Fruit fly (Drosophila melanogaster) whole organism, embryonic: ENCODE results near the gene CG13928.
A peak's percentile ranks its signal among the peaks of the same experiment; 100 is the strongest.

Experiments
- CG11085 ChIP-seq: fragments of 200-800 bp; sonication (Bioruptor generic); IDR thresholded peaks from 2 replicates; pipeline ENCODE4 v1.3.6; 2022; ENCODE audit warnings: missing biosample characterization, missing genetic modification characterization
- CG11456 ChIP-seq: fragments of 200-800 bp; sonication (Bioruptor generic); IDR thresholded peaks from 3 replicates; pipeline ENCODE4 v1.3.6; 2022; ENCODE audit warnings: missing biosample characterization, missing genetic modification characterization
- CG12219 ChIP-seq: fragments of 200-800 bp; sonication (Bioruptor generic); optimal IDR thresholded peaks from 3 replicates; lab custom pipeline; 2018; ENCODE audit warnings: missing biosample characterization, mild to moderate bottlenecking, missing genetic modification characterization
- CG14667 ChIP-seq: fragments of 200-800 bp; sonication (Bioruptor generic); IDR thresholded peaks from 2 replicates; pipeline ENCODE4 v1.3.6; 2022; ENCODE audit warnings: missing biosample characterization, missing genetic modification characterization
- CG17359 ChIP-seq: fragments of 200-800 bp; sonication (Bioruptor generic); optimal IDR thresholded peaks from 3 replicates; lab custom pipeline; 2018; ENCODE audit warnings: missing biosample characterization, mild to moderate bottlenecking, missing genetic modification characterization, moderate library complexity
- CG18011 ChIP-seq: fragments of 200-800 bp; sonication (Bioruptor generic); optimal IDR thresholded peaks from 2 replicates; lab custom pipeline; 2017; ENCODE audit warnings: missing biosample characterization, missing genetic modification characterization, mild to moderate bottlenecking, moderate library complexity, missing genotype
- CG30403 ChIP-seq: fragments of 200-800 bp; sonication (Bioruptor generic); optimal IDR thresholded peaks from 3 replicates; lab custom pipeline; 2016; ENCODE audit warnings: missing biosample characterization, missing genetic modification characterization
- CG3065 ChIP-seq: fragments of 200-800 bp; sonication (Bioruptor generic); optimal IDR thresholded peaks from 2 replicates; lab custom pipeline; 2016; ENCODE audit warnings: missing biosample characterization, missing genetic modification characterization
- CG4404 ChIP-seq: fragments of 200-800 bp; sonication (Bioruptor generic); IDR thresholded peaks from 2 replicates; pipeline ENCODE4 v1.3.6; 2022; ENCODE audit warnings: missing biosample characterization, missing genetic modification characterization
- CG6654 ChIP-seq: fragments of 200-800 bp; sonication (Bioruptor generic); optimal IDR thresholded peaks from 2 replicates; lab custom pipeline; 2017; ENCODE audit warnings: missing biosample characterization, mild to moderate bottlenecking, missing genetic modification characterization
- CG6689 ChIP-seq: fragments of 200-800 bp; sonication (Bioruptor generic); IDR thresholded peaks from 2 replicates; pipeline ENCODE4 v1.3.6; 2022; ENCODE audit warnings: missing biosample characterization, missing genetic modification characterization
- CG7928 ChIP-seq: fragments of 200-800 bp; sonication (Bioruptor generic); optimal IDR thresholded peaks from 2 replicates; lab custom pipeline; 2017; ENCODE audit warnings: missing biosample characterization, mild to moderate bottlenecking, missing genetic modification characterization
- CG8765 ChIP-seq: fragments of 200-800 bp; sonication (Bioruptor generic); IDR thresholded peaks from 2 replicates; pipeline ENCODE4 v1.3.6; 2022; ENCODE audit warnings: missing biosample characterization, missing genetic modification characterization
- Chrac-16 ChIP-seq: fragments of 200-800 bp; sonication (Bioruptor generic); optimal IDR thresholded peaks from 3 replicates; lab custom pipeline; 2016; ENCODE audit warnings: missing biosample characterization, missing genetic modification characterization
- Dbx ChIP-seq: fragments of 200-800 bp; sonication (Bioruptor generic); IDR thresholded peaks from 3 replicates; pipeline ENCODE4 v1.3.6; 2022; ENCODE audit warnings: missing biosample characterization, missing genetic modification characterization
- Doc2 ChIP-seq: fragments of 200-800 bp; sonication (Bioruptor generic); IDR thresholded peaks from 2 replicates; pipeline ENCODE4 v1.3.6; 2022; ENCODE audit warnings: missing biosample characterization, missing genetic modification characterization
- Hey ChIP-seq: fragments of 200-800 bp; sonication (Bioruptor generic); optimal IDR thresholded peaks from 3 replicates; lab custom pipeline; 2018; ENCODE audit warnings: missing biosample characterization, mild to moderate bottlenecking, missing genetic modification characterization
- Hr3 ChIP-seq: fragments of 200-800 bp; sonication (Bioruptor generic); optimal IDR thresholded peaks from 3 replicates; lab custom pipeline; 2016; ENCODE audit warnings: missing biosample characterization, missing genetic modification characterization
- Hr78 ChIP-seq, 2 experiments: fragments of 200-800 bp in 1 of 2; fragments of >200 bp in 1 of 2; sonication (Bioruptor generic) in 1 of 2; optimal IDR thresholded peaks; 2 replicates each; lab custom pipeline; 2017 to 2019; ENCODE audit warnings: missing biosample characterization in 2 of 2, missing genetic modification characterization in 2 of 2, mild to moderate bottlenecking in 1 of 2, moderate library complexity in 1 of 2
- Hsf ChIP-seq: fragments of 200-800 bp; sonication (Bioruptor generic); optimal IDR thresholded peaks from 3 replicates; lab custom pipeline; 2016; ENCODE audit warnings: missing biosample characterization, missing genetic modification characterization
- NfI ChIP-seq: fragments of 200-800 bp; sonication (Bioruptor generic); optimal IDR thresholded peaks from 3 replicates; lab custom pipeline; 2018; ENCODE audit warnings: missing biosample characterization, mild to moderate bottlenecking, missing genetic modification characterization, moderate library complexity
- Stat92E ChIP-seq, 3 experiments: fragments of >200 bp in 2 of 3; fragments of 200-800 bp in 1 of 3; sonication (Bioruptor generic) in 1 of 3; optimal IDR thresholded peaks; 2 replicates each; lab custom pipeline; 2017 to 2019; ENCODE audit warnings: missing biosample characterization in 3 of 3, missing genetic modification characterization in 3 of 3, mild to moderate bottlenecking in 1 of 3, moderate library complexity in 1 of 3
- ap ChIP-seq: fragments of 200-800 bp; sonication (Bioruptor generic); IDR thresholded peaks from 2 replicates; pipeline ENCODE4 v1.3.6; 2022; ENCODE audit warnings: missing biosample characterization, missing genetic modification characterization
- az2 ChIP-seq: fragments of 200-800 bp; sonication (Bioruptor generic); optimal IDR thresholded peaks from 3 replicates; lab custom pipeline; 2016; ENCODE audit warnings: missing biosample characterization, missing genetic modification characterization
- btn ChIP-seq: fragments of 200-800 bp; sonication (Bioruptor generic); optimal IDR thresholded peaks from 2 replicates; lab custom pipeline; 2016; ENCODE audit warnings: missing biosample characterization, missing genetic modification characterization
- dmrt11E ChIP-seq: fragments of 200-800 bp; sonication (Bioruptor generic); optimal IDR thresholded peaks from 3 replicates; lab custom pipeline; 2018; ENCODE audit warnings: missing biosample characterization, mild to moderate bottlenecking, missing genetic modification characterization, moderate library complexity
- dmrt99B ChIP-seq: fragments of 200-800 bp; sonication (Bioruptor generic); optimal IDR thresholded peaks from 2 replicates; lab custom pipeline; 2018; ENCODE audit warnings: missing biosample characterization, mild to moderate bottlenecking, missing genetic modification characterization, moderate library complexity
- eyg ChIP-seq: fragments of 200-800 bp; sonication (Bioruptor generic); optimal IDR thresholded peaks from 3 replicates; lab custom pipeline; 2016; ENCODE audit warnings: missing biosample characterization, missing genetic modification characterization
- gcm ChIP-seq: fragments of 200-800 bp; sonication (Bioruptor generic); optimal IDR thresholded peaks from 2 replicates; lab custom pipeline; 2019; ENCODE audit warnings: missing biosample characterization, mild to moderate bottlenecking, missing genetic modification characterization, moderate library complexity
- grn ChIP-seq: fragments of 200-800 bp; sonication (Bioruptor generic); optimal IDR thresholded peaks from 3 replicates; lab custom pipeline; 2017; ENCODE audit warnings: missing biosample characterization, missing genetic modification characterization
- hbn ChIP-seq: fragments of 200-800 bp; sonication (Bioruptor generic); IDR thresholded peaks from 2 replicates; pipeline ENCODE4 v1.3.6; 2022; ENCODE audit warnings: missing biosample characterization, missing genetic modification characterization; ENCODE audit not compliant: partially characterized antibody
- her ChIP-seq: fragments of 200-800 bp; sonication (Bioruptor generic); optimal IDR thresholded peaks from 2 replicates; lab custom pipeline; 2016; ENCODE audit warnings: missing biosample characterization, missing genetic modification characterization
- insv ChIP-seq, 2 experiments: fragments of 200-800 bp; sonication (Bioruptor generic); optimal IDR thresholded peaks; 3 replicates each; lab custom pipeline; 2016 to 2018; ENCODE audit warnings: missing biosample characterization in 2 of 2, missing genetic modification characterization in 2 of 2
- jigr1 ChIP-seq: fragments of 200-800 bp; sonication (Bioruptor generic); IDR thresholded peaks from 3 replicates; pipeline ENCODE4 v1.3.6; 2022; ENCODE audit warnings: missing biosample characterization, missing genetic modification characterization
- ken ChIP-seq: fragments of 200-800 bp; sonication (Bioruptor generic); IDR thresholded peaks from 3 replicates; pipeline ENCODE4 v1.3.6; 2022; ENCODE audit warnings: missing biosample characterization, missing genetic modification characterization
- klu ChIP-seq: fragments of 200-800 bp; sonication (Bioruptor generic); IDR thresholded peaks from 2 replicates; pipeline ENCODE4 v1.3.6; 2022; ENCODE audit warnings: missing biosample characterization, missing genetic modification characterization
- lmd ChIP-seq: fragments of 200-800 bp; sonication (Bioruptor generic); IDR thresholded peaks from 2 replicates; pipeline ENCODE4 v1.3.6; 2022; ENCODE audit warnings: missing biosample characterization, missing genetic modification characterization
- nau ChIP-seq: fragments of 200-800 bp; sonication (Bioruptor generic); optimal IDR thresholded peaks from 3 replicates; lab custom pipeline; 2017; ENCODE audit warnings: missing biosample characterization, mild to moderate bottlenecking, missing genetic modification characterization, missing genetic modification reagents
- nerfin-1 ChIP-seq: fragments of 200-800 bp; sonication (Bioruptor generic); optimal IDR thresholded peaks from 3 replicates; lab custom pipeline; 2019; ENCODE audit warnings: missing biosample characterization, mild to moderate bottlenecking, missing genetic modification characterization, moderate library complexity
- org-1 ChIP-seq: fragments of 200-800 bp; sonication (Bioruptor generic); optimal IDR thresholded peaks from 2 replicates; lab custom pipeline; 2017; ENCODE audit warnings: missing biosample characterization, missing genetic modification characterization
- psq ChIP-seq: fragments of 200-800 bp; sonication (Bioruptor generic); optimal IDR thresholded peaks from 2 replicates; lab custom pipeline; 2017; ENCODE audit warnings: missing biosample characterization, missing genetic modification characterization
- salm ChIP-seq: fragments of 200-800 bp; sonication (Bioruptor generic); optimal IDR thresholded peaks from 2 replicates; lab custom pipeline; 2018; ENCODE audit warnings: missing biosample characterization, mild to moderate bottlenecking, missing genetic modification characterization
- sc ChIP-seq, 3 experiments: fragments of >200 bp in 2 of 3; fragments of 200-800 bp in 1 of 3; sonication (Bioruptor generic) in 1 of 3; optimal IDR thresholded peaks; 2 replicates in 2 of 3; 3 replicates in 1 of 3; lab custom pipeline; 2017; ENCODE audit warnings: mild to moderate bottlenecking in 1 of 3, missing biosample characterization in 1 of 3, missing genetic modification characterization in 1 of 3, missing genetic modification reagents in 1 of 3
- sd ChIP-seq: fragments of 200-800 bp; sonication (Bioruptor generic); optimal IDR thresholded peaks from 3 replicates; lab custom pipeline; 2018; ENCODE audit warnings: missing biosample characterization, mild to moderate bottlenecking, missing genetic modification characterization, moderate library complexity
- sens ChIP-seq: fragments of 200-800 bp; sonication (Bioruptor generic); peaks from one replicate; lab custom pipeline; 2016; ENCODE audit warnings: missing biosample characterization, missing genetic modification characterization
- slbo ChIP-seq: fragments of 200-800 bp; sonication (Bioruptor generic); IDR thresholded peaks from 2 replicates; pipeline ENCODE4 v1.3.6; 2022; ENCODE audit warnings: missing biosample characterization, missing genetic modification characterization
- sr ChIP-seq: fragments of 200-800 bp; sonication (Bioruptor generic); IDR thresholded peaks from 3 replicates; pipeline ENCODE4 v1.3.6; 2022; ENCODE audit warnings: missing biosample characterization, missing genetic modification characterization
- unpg ChIP-seq: fragments of 200-800 bp; sonication (Bioruptor generic); optimal IDR thresholded peaks from 3 replicates; lab custom pipeline; 2018; ENCODE audit warnings: missing biosample characterization, mild to moderate bottlenecking, missing genetic modification characterization, moderate library complexity
- usp ChIP-seq: fragments of >200 bp; optimal IDR thresholded peaks from 2 replicates; lab custom pipeline; 2017; ENCODE audit warnings: missing biosample characterization, missing genetic modification characterization

Gene CG13928

DNA sequence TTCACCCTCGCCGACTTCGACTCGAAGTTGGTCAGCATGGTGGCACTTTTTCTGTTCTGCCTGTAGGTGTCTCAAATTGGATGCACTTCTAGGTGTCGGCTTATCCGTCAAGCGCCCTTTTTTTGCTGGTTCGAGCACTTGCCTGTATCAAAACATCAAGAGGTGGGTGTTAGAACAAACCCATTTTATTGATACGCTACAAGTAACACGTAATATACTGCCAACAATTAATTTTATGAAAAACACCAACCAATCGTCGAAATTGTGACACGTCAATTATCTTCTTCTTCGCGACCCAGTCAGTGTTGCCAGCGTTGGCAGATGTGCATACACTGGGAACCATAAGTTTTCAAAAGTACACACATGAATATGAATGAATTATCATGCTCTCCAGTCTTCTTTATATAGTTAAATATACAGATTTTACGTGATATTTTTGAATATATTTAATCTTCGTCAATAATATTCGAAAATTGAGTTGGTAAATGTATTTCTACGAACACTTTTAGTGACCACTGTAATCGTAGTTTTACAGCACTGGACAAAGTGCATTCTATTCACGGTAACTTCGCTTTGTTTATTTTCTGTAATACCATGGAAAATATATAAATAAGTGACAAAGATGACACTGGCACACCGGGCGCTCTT is 16.9 kb upstream of the CG13928 start, which contains the start of the genes alphaCOP and CG13919 (continued):
- TF ChIP-seq CG12219 (GFP tag; lab: Kevin White, UChicago) = peak; percentile 91
- TF ChIP-seq Hr3 = peak; percentile 98
- TF ChIP-seq klu (GFP tag; lab: Robert Waterston, UW) = peak; percentile 89
- TF ChIP-seq CG6654 (GFP tag; lab: Kevin White, UChicago) = peak; percentile 69
- peak; percentile 96 for TF ChIP-seq dmrt99B
- peak; percentile 93 for TF ChIP-seq nerfin-1
- peak; percentile 64 for TF ChIP-seq CG7928 (GFP tag; lab: Kevin White, UChicago)
- TF ChIP-seq grn (GFP tag; lab: Kevin White, UChicago) = peak; percentile 85
- peak; percentile 98 for TF ChIP-seq ken (GFP tag; lab: Robert Waterston, UW)
- TF ChIP-seq CG17359 (tag; lab: Kevin White, UChicago) = peak; percentile 95
- peak; percentile 56; the same call in 2 of the 3 replicates for TF ChIP-seq sr (GFP tag; lab: Robert Waterston, UW)
- TF ChIP-seq CG4404 = peak; percentile 94
- no peak for TF ChIP-seq sc (optimal IDR thresholded peaks at IDR 0.05; lab: Kevin White, UChicago)
- TF ChIP-seq sc (GFP tag; optimal IDR thresholded peaks at IDR 0.05; lab: Kevin White, UChicago) = peak; percentile 95
- peak in 1 of 2 experiments; percentile 93 for TF ChIP-seq Hr78 (GFP tag; optimal IDR thresholded peaks at IDR 0.05; lab: Kevin White, UChicago)
- TF ChIP-seq ap (GFP tag; lab: Robert Waterston, UW) = peak; percentile 97
- TF ChIP-seq usp = no peak
- TF ChIP-seq CG18011 = peak; percentile 86
- TF ChIP-seq dmrt11E (tag; lab: Kevin White, UChicago) = peak; percentile 97
- TF ChIP-seq sens (GFP tag; lab: Kevin White, UChicago) = peak; percentile 99
- TF ChIP-seq CG11085 (GFP tag; lab: Robert Waterston, UW) = peak; percentile 96
- peak; percentile 69 for TF ChIP-seq her (GFP tag; lab: Kevin White, UChicago)
- TF ChIP-seq org-1 (GFP tag; lab: Kevin White, UChicago) = peak; percentile 91
- TF ChIP-seq NfI (GFP tag; lab: Kevin White, UChicago) = peak; percentile 96
- TF ChIP-seq Hey (tag; lab: Kevin White, UChicago) = peak; percentile 74
- 0 out of 2 replicates have a peak, but pooled peaks have one; percentile 18 for TF ChIP-seq hbn (GFP tag; lab: Robert Waterston, UW)
- TF ChIP-seq salm (tag; lab: Kevin White, UChicago) = peak; percentile 92
- TF ChIP-seq slbo (GFP tag; lab: Robert Waterston, UW) = peak; percentile 99
- TF ChIP-seq Dbx (GFP tag; lab: Robert Waterston, UW) = peak; percentile 93
- peak; percentile 56 for TF ChIP-seq btn (GFP tag; lab: Kevin White, UChicago)
- TF ChIP-seq CG30403 (GFP tag; lab: Kevin White, UChicago) = peak; percentile 98
- TF ChIP-seq lmd = peak; percentile 97
- peak; percentile 95 for TF ChIP-seq CG11456 (GFP tag; lab: Robert Waterston, UW)
- TF ChIP-seq Doc2 (GFP tag; lab: Robert Waterston, UW) = peak; percentile 77
- TF ChIP-seq jigr1 (GFP tag; lab: Robert Waterston, UW) = peak; percentile 83
- TF ChIP-seq psq (GFP tag; lab: Kevin White, UChicago) = peak; percentile 90
- peak; percentile 95 for TF ChIP-seq CG14667
- TF ChIP-seq sd = peak; percentile 88
- TF ChIP-seq unpg (GFP tag; lab: Kevin White, UChicago) = peak; percentile 98
- peak; percentile 83 for TF ChIP-seq eyg (GFP tag; lab: Kevin White, UChicago)
- peak; percentile 96 for TF ChIP-seq gcm (GFP tag; lab: Kevin White, UChicago)
- no peak for TF ChIP-seq nau (GFP tag; lab: Kevin White, UChicago)
- TF ChIP-seq CG8765 (GFP tag; lab: Robert Waterston, UW) = peak; percentile 94
- peak; percentile 98 for TF ChIP-seq Chrac-16 (GFP tag; lab: Kevin White, UChicago)
- peak in 1 of 2 experiments; percentile 65 for TF ChIP-seq insv (GFP tag; optimal IDR thresholded peaks at IDR 0.05; lab: Kevin White, UChicago)
- TF ChIP-seq Hsf (GFP tag; lab: Kevin White, UChicago) = peak; percentile 97
- TF ChIP-seq Stat92E (GFP tag; optimal IDR thresholded peaks at IDR 0.05; lab: Kevin White, UChicago) = peak in 1 of 3 experiments; percentile 98
- peak; percentile 97 for TF ChIP-seq CG6689 (GFP tag; lab: Robert Waterston, UW)
- peak; percentile 95 for TF ChIP-seq CG3065 (GFP tag; lab: Kevin White, UChicago)
- TF ChIP-seq az2 (GFP tag; lab: Kevin White, UChicago) = peak; percentile 98
